Worm (Caenorhabditis elegans): ENCODE results near the gene R05G6.9.

DNA sequence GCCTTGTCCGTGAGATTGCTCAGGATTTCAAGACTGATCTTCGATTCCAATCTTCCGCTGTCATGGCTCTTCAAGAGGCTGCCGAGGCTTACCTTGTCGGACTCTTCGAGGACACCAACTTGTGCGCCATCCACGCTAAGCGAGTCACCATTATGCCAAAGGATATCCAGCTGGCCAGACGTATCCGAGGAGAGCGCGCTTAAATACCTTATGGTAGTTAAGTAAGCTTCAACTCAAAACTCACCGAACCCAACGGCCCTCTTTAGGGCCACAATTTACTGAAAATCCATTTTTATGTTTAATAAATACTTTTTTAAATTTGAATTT is 27.6 kb downstream of the R05G6.9 start:
- no peak for TF ChIP-seq lir-3 (tag; optimal IDR thresholded peaks at IDR 0.05)
- no peak for TF ChIP-seq nhr-25 (tag; optimal IDR thresholded peaks at IDR 0.05; ENCODE audit: borderline replicate concordance, insufficient read depth)
- no peak for TF ChIP-seq fkh-10 (GFP tag; optimal IDR thresholded peaks at IDR 0.05)
- TF ChIP-seq jun-1 (tag; optimal IDR thresholded peaks at IDR 0.05), result no peak
- no peak for TF ChIP-seq tag-97 (GFP tag; IDR thresholded peaks at IDR 0.05)
- no peak for TF ChIP-seq unc-62 (GFP tag; optimal IDR thresholded peaks at IDR 0.05 in 1 of 2)
- TF ChIP-seq unc-62 (tag; optimal IDR thresholded peaks at IDR 0.05), result no peak
- no peak for TF ChIP-seq snpc-4 (tag; optimal IDR thresholded peaks at IDR 0.05)
- TF ChIP-seq dpl-1 (GFP tag; optimal IDR thresholded peaks at IDR 0.05), result no peak
- no peak for TF ChIP-seq ZK546.5 (tag; optimal IDR thresholded peaks at IDR 0.05)
- no peak for TF ChIP-seq F10B5.3 (tag; optimal IDR thresholded peaks at IDR 0.05)
- TF ChIP-seq nhr-77 (tag; optimal IDR thresholded peaks at IDR 0.05), result no peak
- TF ChIP-seq lin-13 (GFP tag; optimal IDR thresholded peaks at IDR 0.05), result no peak
- no peak for TF ChIP-seq mep-1 (tag; optimal IDR thresholded peaks at IDR 0.05)

Measured in whole organism, L4 larva.